Fruit fly (Drosophila melanogaster) Kc167 (cell line): Measurements from ENCODE around the gene Claspin.

Experiments used
- Myc ChIP-seq: fragments of >200 bp; optimal IDR thresholded peaks from 2 replicates; lab custom pipeline; 2017; ENCODE audit warnings: missing external identifiers
- Sin3A ChIP-seq: fragments of >200 bp; optimal IDR thresholded peaks from 2 replicates; lab custom pipeline; 2018; ENCODE audit warnings: missing external identifiers
- h ChIP-seq: fragments of >200 bp; optimal IDR thresholded peaks from 3 replicates; lab custom pipeline; 2018; ENCODE audit warnings: missing external identifiers
- insv ChIP-seq: fragments of >200 bp; optimal IDR thresholded peaks from 3 replicates; lab custom pipeline; 2018; ENCODE audit warnings: missing external identifiers
- psq ChIP-seq: fragments of >200 bp; optimal IDR thresholded peaks from 2 replicates; lab custom pipeline; 2017; ENCODE audit warnings: missing external identifiers
- ttk ChIP-seq: sonication (Bioruptor generic); optimal IDR thresholded peaks from 2 replicates; lab custom pipeline; 2017; ENCODE audit warnings: missing external identifiers

dm6 chr3L:4318677-4319580, 5.6 kb downstream of the Claspin start, which contains the start of gene PMP34:
- TF ChIP-seq psq (lab: Kevin White, UChicago) = no peak
- TF ChIP-seq h (lab: Kevin White, UChicago) = no peak
- no peak for TF ChIP-seq Myc (lab: Kevin White, UChicago)
- TF ChIP-seq Sin3A (lab: Kevin White, UChicago) = no peak
- no peak for TF ChIP-seq ttk
- no peak for TF ChIP-seq insv (lab: Kevin White, UChicago)
